Fruit fly (Drosophila melanogaster) whole organism, prepupa: ENCODE data around the gene Men-b.

Source experiments
- Blimp-1 ChIP-seq: fragments of 200-800 bp; sonication (Bioruptor generic); optimal IDR thresholded peaks from 3 replicates; lab custom pipeline; 2017; ENCODE audit warnings: missing biosample characterization, missing genetic modification characterization, mild to moderate bottlenecking, moderate library complexity, missing genetic modification reagents
- CG10631 ChIP-seq: fragments of 200-800 bp; sonication (Bioruptor generic); optimal IDR thresholded peaks from 2 replicates; lab custom pipeline; 2016; ENCODE audit warnings: missing biosample characterization, missing genetic modification characterization
- CG10669 ChIP-seq: fragments of 200-800 bp; sonication (Bioruptor generic); optimal IDR thresholded peaks from 3 replicates; lab custom pipeline; 2018; ENCODE audit warnings: missing biosample characterization, mild to moderate bottlenecking, missing genetic modification characterization, moderate library complexity
- CG11294 ChIP-seq: fragments of 200-800 bp; sonication (Bioruptor generic); IDR thresholded peaks from 2 replicates; pipeline ENCODE4 v1.3.6; 2022; ENCODE audit warnings: missing biosample characterization, missing genetic modification characterization
- CG11762 ChIP-seq: fragments of 200-800 bp; sonication (Bioruptor generic); optimal IDR thresholded peaks from 3 replicates; lab custom pipeline; 2016; ENCODE audit warnings: missing biosample characterization, missing genetic modification characterization; ENCODE audit not compliant: insufficient read depth
- CG11902 ChIP-seq: fragments of 200-800 bp; sonication (Bioruptor generic); optimal IDR thresholded peaks from 3 replicates; lab custom pipeline; 2016; ENCODE audit warnings: missing biosample characterization, missing genetic modification characterization
- CG15336 ChIP-seq: fragments of 200-800 bp; sonication (Bioruptor generic); IDR thresholded peaks from 2 replicates; pipeline ENCODE4 v1.3.6; 2022; ENCODE audit warnings: missing biosample characterization, missing genetic modification characterization
- CG1621 ChIP-seq: fragments of 200-800 bp; sonication (Bioruptor generic); optimal IDR thresholded peaks from 3 replicates; lab custom pipeline; 2018; ENCODE audit warnings: missing biosample characterization, mild to moderate bottlenecking, missing genetic modification characterization
- CG3032 ChIP-seq: fragments of 200-800 bp; optimal IDR thresholded peaks from 2 replicates; lab custom pipeline; 2019; ENCODE audit warnings: missing biosample characterization, mild to moderate bottlenecking, missing genetic modification characterization, moderate library complexity
- CG31627 ChIP-seq: fragments of 200-800 bp; sonication (Bioruptor generic); optimal IDR thresholded peaks from 3 replicates; lab custom pipeline; 2016; ENCODE audit warnings: missing biosample characterization, missing genetic modification characterization
- CG3919 ChIP-seq: fragments of 200-800 bp; sonication (Bioruptor generic); optimal IDR thresholded peaks from 3 replicates; lab custom pipeline; 2016; ENCODE audit warnings: missing biosample characterization, missing genetic modification characterization
- CG4318 ChIP-seq: fragments of 200-800 bp; sonication (Bioruptor generic); optimal IDR thresholded peaks from 3 replicates; lab custom pipeline; 2017; ENCODE audit warnings: missing biosample characterization, mild to moderate bottlenecking, missing genetic modification characterization
- CG6163 ChIP-seq: fragments of 200-800 bp; sonication (Bioruptor generic); IDR thresholded peaks from 3 replicates; pipeline ENCODE4 v1.3.6; 2022; ENCODE audit warnings: missing biosample characterization, missing genetic modification characterization
- CG7368 ChIP-seq: fragments of 200-800 bp; sonication (Bioruptor generic); optimal IDR thresholded peaks from 3 replicates; lab custom pipeline; 2016; ENCODE audit warnings: missing biosample characterization, missing genetic modification characterization
- CG8119 ChIP-seq: fragments of 200-800 bp; sonication (Bioruptor generic); IDR thresholded peaks from 3 replicates; pipeline ENCODE4 v1.3.6; 2022; ENCODE audit warnings: missing biosample characterization, missing genetic modification characterization
- CG8319 ChIP-seq: fragments of 200-800 bp; sonication (Bioruptor generic); optimal IDR thresholded peaks from 3 replicates; lab custom pipeline; 2016; ENCODE audit warnings: missing biosample characterization, missing genetic modification characterization
- CG9139 ChIP-seq: fragments of 200-800 bp; sonication (Bioruptor generic); optimal IDR thresholded peaks from 3 replicates; lab custom pipeline; 2017; ENCODE audit warnings: missing biosample characterization, mild to moderate bottlenecking, missing genetic modification characterization
- Eip75B ChIP-seq: fragments of 200-800 bp; sonication (Bioruptor generic); optimal IDR thresholded peaks from 3 replicates; lab custom pipeline; 2016; ENCODE audit warnings: missing biosample characterization, missing genetic modification characterization
- Eip78C ChIP-seq: fragments of 200-800 bp; sonication (Bioruptor generic); peaks from one replicate; lab custom pipeline; 2016; ENCODE audit warnings: missing biosample characterization, missing genetic modification characterization
- Eip93F ChIP-seq: fragments of 200-800 bp; sonication (Bioruptor generic); optimal IDR thresholded peaks from 2 replicates; lab custom pipeline; 2016; ENCODE audit warnings: missing biosample characterization, mild to moderate bottlenecking, missing genetic modification characterization
- Ets21C ChIP-seq: fragments of 200-800 bp; sonication (Bioruptor generic); optimal IDR thresholded peaks from 3 replicates; lab custom pipeline; 2016; ENCODE audit warnings: missing biosample characterization, missing genetic modification characterization
- Ets96B ChIP-seq: fragments of 200-800 bp; optimal IDR thresholded peaks from 2 replicates; lab custom pipeline; 2019; ENCODE audit warnings: missing biosample characterization, mild to moderate bottlenecking, missing genetic modification characterization, moderate library complexity
- Hr38 ChIP-seq: sonication (Bioruptor generic); optimal IDR thresholded peaks from 2 replicates; lab custom pipeline; 2016; ENCODE audit warnings: missing biosample characterization, missing genetic modification characterization
- Hr4 ChIP-seq: fragments of 200-800 bp; sonication (Bioruptor generic); optimal IDR thresholded peaks from 3 replicates; lab custom pipeline; 2016; ENCODE audit warnings: missing biosample characterization, missing genetic modification characterization
- Lpt ChIP-seq: fragments of 200-800 bp; sonication (Bioruptor generic); optimal IDR thresholded peaks from 3 replicates; lab custom pipeline; 2016; ENCODE audit warnings: missing biosample characterization, missing genetic modification characterization
- Met ChIP-seq: fragments of 200-800 bp; sonication (Bioruptor generic); optimal IDR thresholded peaks from 3 replicates; lab custom pipeline; 2016; ENCODE audit warnings: missing biosample characterization, missing genetic modification characterization
- Smox ChIP-seq: fragments of 200-800 bp; sonication (Bioruptor generic); optimal IDR thresholded peaks from 3 replicates; lab custom pipeline; 2016; ENCODE audit warnings: missing biosample characterization, missing genetic modification characterization
- Sox14 ChIP-seq: fragments of 200-800 bp; sonication (Bioruptor generic); optimal IDR thresholded peaks from 3 replicates; lab custom pipeline; 2016; ENCODE audit warnings: missing biosample characterization, missing genetic modification characterization
- Sox15 ChIP-seq: fragments of 200-800 bp; sonication (Bioruptor generic); optimal IDR thresholded peaks from 3 replicates; lab custom pipeline; 2016; ENCODE audit warnings: missing biosample characterization, missing genetic modification characterization
- achi ChIP-seq: fragments of 200-800 bp; sonication (Bioruptor generic); optimal IDR thresholded peaks from 3 replicates; lab custom pipeline; 2016; ENCODE audit warnings: missing biosample characterization, missing genetic modification characterization
- acj6 ChIP-seq: fragments of 200-800 bp; sonication (Bioruptor generic); optimal IDR thresholded peaks from 3 replicates; lab custom pipeline; 2016; ENCODE audit warnings: missing biosample characterization, missing genetic modification characterization
- dac ChIP-seq: fragments of 200-800 bp; sonication (Bioruptor generic); optimal IDR thresholded peaks from 2 replicates; lab custom pipeline; 2017; ENCODE audit warnings: missing biosample characterization, mild to moderate bottlenecking, missing genetic modification characterization
- dsx ChIP-seq: fragments of 200-800 bp; optimal IDR thresholded peaks from 3 replicates; lab custom pipeline; 2019; ENCODE audit warnings: missing biosample characterization, mild to moderate bottlenecking, missing genetic modification characterization, moderate library complexity; ENCODE audit not compliant: poor library complexity, severe bottlenecking
- eg ChIP-seq: fragments of 200-800 bp; sonication (Bioruptor generic); IDR thresholded peaks from 3 replicates; pipeline ENCODE4 v1.3.6; 2022; ENCODE audit warnings: missing biosample characterization, missing genetic modification characterization
- esn ChIP-seq: fragments of 200-800 bp; sonication (Bioruptor generic); optimal IDR thresholded peaks from 2 replicates; lab custom pipeline; 2016; ENCODE audit warnings: missing biosample characterization, mild to moderate bottlenecking, missing genetic modification characterization, moderate library complexity
- fd59A ChIP-seq: fragments of 200-800 bp; sonication (Bioruptor generic); optimal IDR thresholded peaks from 2 replicates; lab custom pipeline; 2017; ENCODE audit warnings: missing biosample characterization, mild to moderate bottlenecking, missing genetic modification characterization, missing genetic modification reagents
- fkh ChIP-seq: fragments of 200-800 bp; sonication (Bioruptor generic); optimal IDR thresholded peaks from 3 replicates; lab custom pipeline; 2017; ENCODE audit warnings: missing biosample characterization, mild to moderate bottlenecking, missing genetic modification characterization, moderate library complexity
- lz ChIP-seq: fragments of 200-800 bp; sonication (Bioruptor generic); optimal IDR thresholded peaks from 3 replicates; lab custom pipeline; 2016; ENCODE audit warnings: missing biosample characterization, missing genetic modification characterization
- net ChIP-seq: fragments of 200-800 bp; sonication (Bioruptor generic); optimal IDR thresholded peaks from 3 replicates; lab custom pipeline; 2016; ENCODE audit warnings: missing biosample characterization, missing genetic modification characterization
- pdm3 ChIP-seq: fragments of 200-800 bp; sonication (Bioruptor generic); optimal IDR thresholded peaks from 3 replicates; lab custom pipeline; 2016; ENCODE audit warnings: missing biosample characterization, missing genetic modification characterization
- ss ChIP-seq, 2 experiments: fragments of 200-800 bp; sonication (Bioruptor generic); optimal IDR thresholded peaks; 2 replicates in 1 of 2; 3 replicates in 1 of 2; lab custom pipeline; 2017 to 2018; ENCODE audit warnings: mild to moderate bottlenecking in 2 of 2, missing biosample characterization in 2 of 2, missing genetic modification characterization in 2 of 2, moderate library complexity in 1 of 2
- svp ChIP-seq: fragments of 200-800 bp; sonication (Bioruptor generic); peaks from one replicate; lab custom pipeline; 2016; ENCODE audit warnings: missing biosample characterization, missing genetic modification characterization
- topi ChIP-seq: fragments of 200-800 bp; sonication (Bioruptor generic); optimal IDR thresholded peaks from 3 replicates; lab custom pipeline; 2016; ENCODE audit warnings: missing biosample characterization, missing genetic modification characterization
- vri ChIP-seq: fragments of 200-800 bp; sonication (Bioruptor generic); optimal IDR thresholded peaks from 3 replicates; lab custom pipeline; 2016; ENCODE audit warnings: missing biosample characterization, mild to moderate bottlenecking, missing genetic modification characterization

The Men-b gene

DNA sequence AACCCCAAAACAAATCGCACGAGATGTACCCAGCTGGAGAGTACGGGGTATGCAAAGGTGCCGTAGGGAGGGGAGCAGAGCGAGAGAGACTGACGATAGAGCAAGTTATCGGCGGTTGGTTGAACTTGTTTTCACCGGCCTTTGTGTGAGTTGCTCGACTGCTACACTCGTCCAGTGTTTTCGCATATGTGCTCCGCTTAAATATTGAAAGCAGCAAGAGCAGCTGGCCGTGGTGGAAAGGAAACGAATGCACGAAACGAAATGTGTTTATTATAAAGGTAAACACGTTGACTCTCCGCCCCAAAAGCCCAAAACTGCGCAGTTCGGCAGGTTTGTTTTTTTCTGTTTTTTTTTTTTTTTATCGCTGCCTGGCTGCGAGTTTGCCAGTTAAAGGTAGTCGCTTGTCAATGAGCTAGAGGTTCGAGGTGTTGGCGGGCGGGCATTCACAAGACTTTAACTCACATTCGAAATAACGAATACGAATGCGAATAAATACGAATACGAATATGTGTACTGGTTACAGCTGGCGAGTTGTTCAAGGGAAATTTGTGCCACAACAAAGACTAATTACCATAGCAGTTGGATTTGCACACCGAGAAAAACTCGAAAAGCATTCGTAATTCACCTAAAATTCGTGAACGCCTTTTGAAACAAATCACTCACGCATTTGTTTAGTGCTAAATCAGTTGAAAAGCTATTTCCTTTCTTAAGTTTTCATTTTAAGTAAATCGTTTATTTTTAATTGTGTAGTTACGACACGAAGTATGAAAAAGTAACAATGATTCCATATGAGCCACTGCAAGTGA is 21.7 kb upstream of the Men-b start (continued):
- TF ChIP-seq Sox15 (GFP tag; lab: Kevin White, UChicago) (peak; percentile 59), dac (GFP tag; lab: Kevin White, UChicago) (no peak), CG11294 (GFP tag; lab: Robert Waterston, UW) (peak; percentile 78), Eip75B (GFP tag; lab: Kevin White, UChicago) (peak; percentile 69), CG8319 (GFP tag; lab: Kevin White, UChicago) (peak; percentile 73), achi (GFP tag; lab: Kevin White, UChicago) (peak; percentile 68), eg (peak; percentile 88), Blimp-1 (peak; percentile 22), Met (peak; percentile 85), CG6163 (peak; percentile 78), acj6 (GFP tag; lab: Kevin White, UChicago) (peak; percentile 76), CG11762 (GFP tag; lab: Kevin White, UChicago) (peak; percentile 53), vri (GFP tag; lab: Kevin White, UChicago) (peak; percentile 69), Hr4 (GFP tag; lab: Kevin White, UChicago) (peak; percentile 84), Eip78C (GFP tag; lab: Kevin White, UChicago) (peak; percentile 94), dsx (GFP tag; lab: Kevin White, UChicago) (peak; percentile 67), pdm3 (GFP tag; lab: Kevin White, UChicago) (peak; percentile 81), CG3919 (GFP tag; lab: Kevin White, UChicago) (peak; percentile 81), Smox (peak; percentile 73), CG15336 (peak; percentile 81), lz (GFP tag; lab: Kevin White, UChicago) (peak; percentile 72), topi (GFP tag; lab: Kevin White, UChicago) (peak; percentile 89), CG11902 (GFP tag; lab: Kevin White, UChicago) (peak; percentile 69), CG10631 (GFP tag; lab: Kevin White, UChicago) (no peak), Hr38 (GFP tag; lab: Kevin White, UChicago) (no peak), Sox14 (peak; percentile 67), CG31627 (peak; percentile 78), CG3032 (tag; lab: Kevin White, UChicago) (peak; percentile 52), svp (peak; percentile 91), esn (peak; percentile 83), ss (GFP tag; optimal IDR thresholded peaks at IDR 0.05; lab: Kevin White, UChicago) (peak; percentile 5 to 68), CG7368 (GFP tag; lab: Kevin White, UChicago) (peak; percentile 71), CG4318 (GFP tag; lab: Kevin White, UChicago) (peak; percentile 49), Eip93F (peak; percentile 9), fkh (GFP tag; lab: Kevin White, UChicago) (peak; percentile 75), CG8119 (GFP tag; lab: Robert Waterston, UW) (peak; percentile 71), Ets96B (tag; lab: Kevin White, UChicago) (peak; percentile 66), fd59A (GFP tag; lab: Kevin White, UChicago) (peak; percentile 33), CG1621 (tag; lab: Kevin White, UChicago) (peak; percentile 27), CG9139 (no peak)

DNA sequence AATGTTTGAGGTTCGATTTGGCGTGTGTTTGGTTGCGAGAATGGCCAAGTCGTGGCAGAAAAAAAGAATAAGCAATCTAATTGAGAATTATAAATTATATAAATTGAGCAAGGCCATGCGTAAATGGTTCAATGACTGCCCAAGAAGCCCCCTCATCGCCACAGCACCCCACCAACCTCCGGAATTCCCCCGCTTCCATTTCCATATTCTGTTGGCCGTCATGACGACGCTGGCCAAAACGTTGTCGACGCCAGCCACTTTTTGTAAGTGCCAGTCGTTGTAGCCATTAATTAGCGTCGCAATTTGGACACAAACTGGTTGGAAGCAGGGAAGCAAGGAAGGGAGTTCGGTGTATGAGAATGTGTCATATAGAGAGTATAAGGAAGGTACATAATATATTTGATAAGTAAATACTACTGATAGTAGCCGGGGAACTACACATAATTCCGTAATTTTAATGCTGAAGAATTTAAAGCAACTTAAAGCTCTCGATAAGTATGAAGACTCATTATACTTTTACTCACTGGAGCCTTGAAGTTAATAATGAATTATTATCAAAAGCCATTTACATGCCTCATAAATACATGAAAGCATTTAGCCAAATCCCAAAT is 20.8 kb upstream of the Men-b start:
- TF ChIP-seq Hr4 (GFP tag; lab: Kevin White, UChicago) = no peak
- TF ChIP-seq net (GFP tag; lab: Kevin White, UChicago) = no peak
- TF ChIP-seq svp = no peak
- no peak for TF ChIP-seq Ets96B (tag; lab: Kevin White, UChicago)
- TF ChIP-seq Eip78C (GFP tag; lab: Kevin White, UChicago) = peak; percentile 53
- TF ChIP-seq Lpt (GFP tag; lab: Kevin White, UChicago) = no peak
- peak; percentile 0 for TF ChIP-seq vri (GFP tag; lab: Kevin White, UChicago)
- no peak for TF ChIP-seq CG10669
- TF ChIP-seq Ets21C (GFP tag; lab: Kevin White, UChicago) = no peak
- TF ChIP-seq, all 60 proteins: peak for 2
